Worm (Caenorhabditis elegans) whole organism, early embryonic: Measurements from ENCODE around the gene rpoa-1.

Experiments used
- B0310.2 ChIP-seq: sonication (generic microtip); optimal IDR thresholded peaks from 2 replicates; lab custom pipeline; 2016; ENCODE audit warnings: mild to moderate bottlenecking, missing genetic modification characterization, missing compliant biosample characterization
- F13C5.2 ChIP-seq: sonication (generic microtip); optimal IDR thresholded peaks from 2 replicates; lab custom pipeline; 2017; ENCODE audit warnings: mild to moderate bottlenecking, missing genetic modification characterization, inconsistent platforms, missing compliant biosample characterization
- aly-1 ChIP-seq: sonication (generic microtip); optimal IDR thresholded peaks from 2 replicates; lab custom pipeline; 2016; ENCODE audit warnings: missing genetic modification characterization, missing compliant biosample characterization
- ama-1 ChIP-seq: fragments of 150-350 bp; optimal IDR thresholded peaks from 2 replicates; lab custom pipeline; 2014
- ceh-13 ChIP-seq: fragments of 200-800 bp; sonication (Bioruptor generic); optimal IDR thresholded peaks from 2 replicates; lab custom pipeline; 2018; ENCODE audit warnings: mild to moderate bottlenecking, missing genetic modification characterization, missing compliant biosample characterization
- ceh-36 ChIP-seq: sonication (generic microtip); optimal IDR thresholded peaks from 2 replicates; lab custom pipeline; 2016; ENCODE audit warnings: missing genetic modification characterization, inconsistent platforms, missing compliant biosample characterization
- ets-7 ChIP-seq: sonication (generic microtip); optimal IDR thresholded peaks from 2 replicates; lab custom pipeline; 2016; ENCODE audit warnings: missing genotype, missing genetic modification characterization, missing compliant biosample characterization
- flt-1 ChIP-seq: fragments of 200-800 bp; sonication (Bioruptor generic); IDR thresholded peaks from 2 replicates; pipeline ENCODE4 v1.3.6; 2022; ENCODE audit warnings: missing genetic modification characterization, missing compliant biosample characterization
- hmbx-1 ChIP-seq: sonication (generic microtip); optimal IDR thresholded peaks from 2 replicates; lab custom pipeline; 2016; ENCODE audit warnings: mild to moderate bottlenecking, missing genetic modification characterization, missing compliant biosample characterization
- hmg-4 ChIP-seq: fragments of 200-800 bp; sonication (Bioruptor generic); optimal IDR thresholded peaks from 2 replicates; lab custom pipeline; 2018; ENCODE audit warnings: mild to moderate bottlenecking, missing genetic modification characterization, missing compliant biosample characterization
- hnd-1 ChIP-seq: sonication (generic microtip); optimal IDR thresholded peaks from 2 replicates; lab custom pipeline; 2016; ENCODE audit warnings: missing genetic modification characterization, missing compliant biosample characterization
- pes-1 ChIP-seq: fragments of 200-800 bp; sonication (Bioruptor generic); IDR thresholded peaks from 2 replicates; pipeline ENCODE4 v1.3.6; 2022; ENCODE audit warnings: missing genetic modification reagents, missing genetic modification characterization, missing compliant biosample characterization
- scrt-1 ChIP-seq: fragments of 200-800 bp; sonication (Bioruptor generic); IDR thresholded peaks from 2 replicates; pipeline ENCODE4 v1.3.6; 2022; ENCODE audit warnings: missing genetic modification characterization, missing compliant biosample characterization
- sea-1 ChIP-seq: fragments of 200-800 bp; sonication (Bioruptor generic); conservative IDR thresholded peaks from 2 replicates; pipeline ENCODE4 v1.3.6; 2022; ENCODE audit warnings: missing genetic modification characterization, missing compliant biosample characterization
- tbx-11 ChIP-seq: fragments of 200-800 bp; sonication (Bioruptor generic); IDR thresholded peaks from 2 replicates; pipeline ENCODE4 v1.3.6; 2022; ENCODE audit warnings: missing genetic modification characterization, missing compliant biosample characterization
- tbx-37 ChIP-seq: fragments of 200-800 bp; sonication (Bioruptor generic); conservative IDR thresholded peaks from 2 replicates; pipeline ENCODE4 v1.3.6; 2022; ENCODE audit warnings: missing genetic modification reagents, missing genetic modification characterization, missing compliant biosample characterization
- tra-4 ChIP-seq: sonication (generic microtip); optimal IDR thresholded peaks from 2 replicates; lab custom pipeline; 2017; ENCODE audit warnings: missing genetic modification characterization, missing compliant biosample characterization

The rpoa-1 gene

ce11 chrII:13713239-13713638 is 18.6 kb upstream of the rpoa-1 start:
- no peak for TF ChIP-seq pes-1 (GFP tag; lab: Robert Waterston, UW)
- no peak for TF ChIP-seq ceh-13 (GFP tag; lab: Kevin White, UChicago)
- TF ChIP-seq hnd-1 (tag; lab: Kevin White, UChicago): no peak
- TF ChIP-seq hmbx-1 (tag; lab: Kevin White, UChicago): no peak
- TF ChIP-seq scrt-1 (GFP tag; lab: Robert Waterston, UW): no peak
- no peak for TF ChIP-seq tra-4 (tag; lab: Kevin White, UChicago)
- no peak for TF ChIP-seq flt-1 (GFP tag; lab: Robert Waterston, UW)
- no peak for TF ChIP-seq tbx-37
- no peak for TF ChIP-seq hmg-4 (GFP tag; lab: Kevin White, UChicago)
- TF ChIP-seq ceh-36: no peak

- TF ChIP-seq ceh-13 (GFP tag; lab: Kevin White, UChicago): no peak
- no peak for TF ChIP-seq ceh-36
- TF ChIP-seq hnd-1 (tag; lab: Kevin White, UChicago): no peak
- TF ChIP-seq ets-7 (tag; lab: Kevin White, UChicago): no peak
- TF ChIP-seq tbx-37: no peak
- no peak for TF ChIP-seq tbx-11 (GFP tag; lab: Robert Waterston, UW)
- no peak for TF ChIP-seq tra-4 (tag; lab: Kevin White, UChicago)
- TF ChIP-seq scrt-1 (GFP tag; lab: Robert Waterston, UW): no peak
- no peak for TF ChIP-seq hmbx-1 (tag; lab: Kevin White, UChicago)
- no peak for TF ChIP-seq F13C5.2 (tag; lab: Kevin White, UChicago)
- no peak for TF ChIP-seq sea-1 (GFP tag; lab: Robert Waterston, UW)
- TF ChIP-seq hmg-4 (GFP tag; lab: Kevin White, UChicago): no peak
- TF ChIP-seq aly-1 (tag; lab: Kevin White, UChicago): no peak
Measured at ce11 chrII:13711493-13712055, 17.0 kb upstream of the rpoa-1 start.

- TF ChIP-seq ceh-36 (no peak), hnd-1 (tag; lab: Kevin White, UChicago) (no peak), tra-4 (tag; lab: Kevin White, UChicago) (no peak), hmbx-1 (tag; lab: Kevin White, UChicago) (no peak), ama-1 (lab: Kevin White, UChicago) (no peak), tbx-11 (GFP tag; lab: Robert Waterston, UW) (no peak), sea-1 (GFP tag; lab: Robert Waterston, UW) (no peak), aly-1 (tag; lab: Kevin White, UChicago) (no peak)
Measured at ce11 chrII:13697691-13698090, 3.1 kb upstream of the rpoa-1 start.

- TF ChIP-seq B0310.2 (tag; lab: Kevin White, UChicago): no peak
- TF ChIP-seq sea-1 (GFP tag; lab: Robert Waterston, UW): no peak
- TF ChIP-seq tbx-11 (GFP tag; lab: Robert Waterston, UW): no peak
- TF ChIP-seq hnd-1 (tag; lab: Kevin White, UChicago): no peak
- TF ChIP-seq ama-1 (lab: Kevin White, UChicago): no peak
- TF ChIP-seq aly-1 (tag; lab: Kevin White, UChicago): no peak
- TF ChIP-seq ets-7 (tag; lab: Kevin White, UChicago): no peak
- no peak for TF ChIP-seq pes-1 (GFP tag; lab: Robert Waterston, UW)
Measured at ce11 chrII:13695343-13696332, 1.0 kb upstream of the rpoa-1 start, which contains the start of gene kqt-3. Gene kqt-3 (plus strand): TSS chrII:13696282.

ce11 chrII:13685581-13685980 is 9.0 kb downstream of the rpoa-1 start:
- TF ChIP-seq ceh-36 (no peak), tra-4 (tag; lab: Kevin White, UChicago) (no peak), ceh-13 (GFP tag; lab: Kevin White, UChicago) (no peak), tbx-11 (GFP tag; lab: Robert Waterston, UW) (no peak), sea-1 (GFP tag; lab: Robert Waterston, UW) (no peak), pes-1 (GFP tag; lab: Robert Waterston, UW) (no peak), hmbx-1 (tag; lab: Kevin White, UChicago) (no peak), ets-7 (tag; lab: Kevin White, UChicago) (no peak), aly-1 (tag; lab: Kevin White, UChicago) (no peak), F13C5.2 (tag; lab: Kevin White, UChicago) (no peak), tbx-37 (no peak), flt-1 (GFP tag; lab: Robert Waterston, UW) (no peak), scrt-1 (GFP tag; lab: Robert Waterston, UW) (no peak), B0310.2 (tag; lab: Kevin White, UChicago) (no peak), hmg-4 (GFP tag; lab: Kevin White, UChicago) (no peak), hnd-1 (tag; lab: Kevin White, UChicago) (no peak), ama-1 (lab: Kevin White, UChicago) (no peak)

ce11 chrII:13681063-13681462 is 13.5 kb downstream of the rpoa-1 start:
- no peak for TF ChIP-seq hnd-1 (tag; lab: Kevin White, UChicago)
- no peak for TF ChIP-seq aly-1 (tag; lab: Kevin White, UChicago)
- no peak for TF ChIP-seq B0310.2 (tag; lab: Kevin White, UChicago)
- TF ChIP-seq ceh-13 (GFP tag; lab: Kevin White, UChicago): no peak
